Worm (Caenorhabditis elegans) whole organism, L3 larva: Measurements from ENCODE around the gene dmd-7.

Experiments used
- R02D3.7 ChIP-seq: fragments of 150-350 bp; optimal IDR thresholded peaks from 2 replicates; lab custom pipeline; 2014; ENCODE audit warnings: missing biosample characterization, missing genetic modification characterization
- ZK546.5 ChIP-seq: sonication (generic microtip); optimal IDR thresholded peaks from 2 replicates; lab custom pipeline; 2017; ENCODE audit warnings: missing biosample characterization, missing genetic modification characterization
- aly-2 ChIP-seq: fragments of 150-350 bp; optimal IDR thresholded peaks from 2 replicates; lab custom pipeline; 2014; ENCODE audit warnings: missing biosample characterization, missing genetic modification characterization
- ama-1 ChIP-seq: fragments of 150-350 bp; optimal IDR thresholded peaks from 2 replicates; lab custom pipeline; 2018
- ceh-16 ChIP-seq: sonication (generic microtip); optimal IDR thresholded peaks from 2 replicates; lab custom pipeline; 2017; ENCODE audit warnings: missing biosample characterization, missing genetic modification characterization
- ceh-28 ChIP-seq: fragments of 150-350 bp; optimal IDR thresholded peaks from 2 replicates; lab custom pipeline; 2014; ENCODE audit warnings: missing biosample characterization, missing genetic modification reagents, missing genetic modification characterization
- ceh-82 ChIP-seq: fragments of 150-350 bp; optimal IDR thresholded peaks from 2 replicates; lab custom pipeline; 2014; ENCODE audit warnings: missing biosample characterization, missing genetic modification characterization
- ceh-9 ChIP-seq: sonication (generic microtip); optimal IDR thresholded peaks from 2 replicates; lab custom pipeline; 2018; ENCODE audit warnings: missing biosample characterization, missing genetic modification characterization
- daf-12 ChIP-seq: fragments of 150-350 bp; optimal IDR thresholded peaks from 2 replicates; lab custom pipeline; 2014; ENCODE audit warnings: missing biosample characterization, missing genetic modification reagents, missing genetic modification characterization
- egl-27 ChIP-seq: sonication (generic microtip); optimal IDR thresholded peaks from 4 replicates; lab custom pipeline; 2017; ENCODE audit warnings: missing biosample characterization, missing genetic modification reagents, missing genetic modification characterization
- egl-5 ChIP-seq: fragments of 150-350 bp; optimal IDR thresholded peaks from 2 replicates; lab custom pipeline; 2017; ENCODE audit warnings: missing biosample characterization, missing genetic modification reagents, missing genetic modification characterization, inconsistent platforms
- elt-1 ChIP-seq: fragments of 150-350 bp; optimal IDR thresholded peaks from 2 replicates; lab custom pipeline; 2014; ENCODE audit warnings: missing biosample characterization, missing genetic modification characterization
- elt-2 ChIP-seq: sonication (generic microtip); optimal IDR thresholded peaks from 2 replicates; lab custom pipeline; 2016; ENCODE audit warnings: missing genetic modification reagents, mild to moderate bottlenecking, missing genetic modification characterization, missing compliant biosample characterization
- elt-3 ChIP-seq, 3 experiments: fragments of 150-350 bp in 1 of 3; sonication (generic microtip) in 2 of 3; optimal IDR thresholded peaks; 2 replicates in 2 of 3; 4 replicates in 1 of 3; lab custom pipeline; 2014 to 2017; ENCODE audit warnings: missing biosample characterization in 3 of 3, missing genetic modification characterization in 3 of 3
- eor-1 ChIP-seq, 2 experiments: fragments of 150-350 bp; optimal IDR thresholded peaks; 2 replicates each; lab custom pipeline; 2014 to 2018; ENCODE audit warnings: missing biosample characterization in 2 of 2, missing genetic modification characterization in 2 of 2
- fkh-10 ChIP-seq: sonication (generic microtip); optimal IDR thresholded peaks from 2 replicates; lab custom pipeline; 2017; ENCODE audit warnings: missing biosample characterization, missing genetic modification reagents, missing genetic modification characterization
- fkh-2 ChIP-seq: fragments of 150-350 bp; optimal IDR thresholded peaks from 2 replicates; lab custom pipeline; 2014; ENCODE audit warnings: missing biosample characterization, missing genetic modification reagents, missing genetic modification characterization
- fos-1 ChIP-seq: fragments of 150-350 bp; optimal IDR thresholded peaks from 2 replicates; lab custom pipeline; 2014; ENCODE audit warnings: missing biosample characterization, missing genetic modification characterization
- hmg-11 ChIP-seq: sonication (generic microtip); optimal IDR thresholded peaks from 2 replicates; lab custom pipeline; 2016; ENCODE audit warnings: missing genetic modification characterization, missing compliant biosample characterization
- jun-1 ChIP-seq: fragments of 150-350 bp; optimal IDR thresholded peaks from 2 replicates; lab custom pipeline; 2014; ENCODE audit warnings: missing biosample characterization, missing genetic modification reagents, missing genetic modification characterization
- lin-15B ChIP-seq: fragments of 150-350 bp; optimal IDR thresholded peaks from 2 replicates; lab custom pipeline; 2014; ENCODE audit warnings: missing biosample characterization, missing genetic modification characterization
- lin-39 ChIP-seq: fragments of 150-350 bp; optimal IDR thresholded peaks from 2 replicates; lab custom pipeline; 2018; ENCODE audit warnings: missing biosample characterization, missing genetic modification reagents, missing genetic modification characterization
- lsy-12 ChIP-seq: sonication (generic microtip); optimal IDR thresholded peaks from 2 replicates; lab custom pipeline; 2016; ENCODE audit warnings: mild to moderate bottlenecking, missing genetic modification characterization, missing compliant biosample characterization
- mdl-1 ChIP-seq: fragments of 150-350 bp; optimal IDR thresholded peaks from 2 replicates; lab custom pipeline; 2014; ENCODE audit warnings: missing biosample characterization, missing genetic modification characterization
- mml-1 ChIP-seq: fragments of 150-350 bp; sonication (generic microtip); optimal IDR thresholded peaks from 3 replicates; lab custom pipeline; 2014; ENCODE audit warnings: missing biosample characterization, missing genetic modification characterization
- nfya-1 ChIP-seq: sonication (generic microtip); optimal IDR thresholded peaks from 2 replicates; lab custom pipeline; 2017; ENCODE audit warnings: missing genetic modification characterization, mild to moderate bottlenecking, missing compliant biosample characterization, antibody characterized with exemption, moderate library complexity; ENCODE audit not compliant: insufficient read depth
- nhr-11 ChIP-seq: fragments of 150-350 bp; optimal IDR thresholded peaks from 2 replicates; lab custom pipeline; 2014; ENCODE audit warnings: missing biosample characterization, missing genetic modification characterization
- nhr-12 ChIP-seq: fragments of 150-350 bp; optimal IDR thresholded peaks from 2 replicates; lab custom pipeline; 2014; ENCODE audit warnings: missing biosample characterization, missing genetic modification characterization
- nhr-23 ChIP-seq: fragments of 150-350 bp; optimal IDR thresholded peaks from 2 replicates; lab custom pipeline; 2014; ENCODE audit warnings: missing biosample characterization, missing genetic modification reagents, missing genetic modification characterization
- nhr-237 ChIP-seq: fragments of 150-350 bp; optimal IDR thresholded peaks from 2 replicates; lab custom pipeline; 2014; ENCODE audit warnings: missing biosample characterization, missing genetic modification characterization
- nhr-25 ChIP-seq: sonication (generic microtip); optimal IDR thresholded peaks from 2 replicates; lab custom pipeline; 2017; ENCODE audit warnings: missing biosample characterization, missing genetic modification characterization
- nhr-28 ChIP-seq: fragments of 150-350 bp; optimal IDR thresholded peaks from 2 replicates; lab custom pipeline; 2014; ENCODE audit warnings: missing biosample characterization, missing genetic modification characterization
- nhr-43 ChIP-seq: sonication (generic microtip); optimal IDR thresholded peaks from 2 replicates; lab custom pipeline; 2016; ENCODE audit warnings: mild to moderate bottlenecking, missing genetic modification characterization, missing compliant biosample characterization; ENCODE audit not compliant: poor library complexity, severe bottlenecking
- nhr-67 ChIP-seq: fragments of 150-350 bp; optimal IDR thresholded peaks from 2 replicates; lab custom pipeline; 2014; ENCODE audit warnings: missing biosample characterization, missing genetic modification characterization
- nhr-76 ChIP-seq: fragments of 150-350 bp; sonication (generic microtip); optimal IDR thresholded peaks from 5 replicates; lab custom pipeline; 2014; ENCODE audit warnings: missing biosample characterization, missing genetic modification characterization
- nhr-77 ChIP-seq: fragments of 150-350 bp; optimal IDR thresholded peaks from 2 replicates; lab custom pipeline; 2014; ENCODE audit warnings: missing biosample characterization, missing genetic modification characterization
- pha-4 ChIP-seq: fragments of 150-350 bp; optimal IDR thresholded peaks from 2 replicates; lab custom pipeline; 2014; ENCODE audit warnings: missing biosample characterization, missing genetic modification reagents, missing genetic modification characterization
- pqm-1 ChIP-seq: fragments of 150-350 bp; optimal IDR thresholded peaks from 2 replicates; lab custom pipeline; 2017; ENCODE audit warnings: missing biosample characterization, missing genetic modification characterization, inconsistent platforms
- sea-2 ChIP-seq: fragments of 150-350 bp; sonication (generic microtip); optimal IDR thresholded peaks from 4 replicates; lab custom pipeline; 2014; ENCODE audit warnings: missing biosample characterization, missing genetic modification reagents, missing genetic modification characterization
- skn-1 ChIP-seq: fragments of 150-350 bp; optimal IDR thresholded peaks from 2 replicates; lab custom pipeline; 2014; ENCODE audit warnings: missing biosample characterization, missing genetic modification characterization
- snpc-4 ChIP-seq: fragments of 150-350 bp; optimal IDR thresholded peaks from 2 replicates; lab custom pipeline; 2014; ENCODE audit warnings: missing biosample characterization, missing genetic modification characterization
- tbx-2 ChIP-seq: sonication (generic microtip); optimal IDR thresholded peaks from 2 replicates; lab custom pipeline; 2016; ENCODE audit warnings: mild to moderate bottlenecking, missing genetic modification characterization, missing compliant biosample characterization
- unc-39 ChIP-seq: sonication (generic microtip); optimal IDR thresholded peaks from 4 replicates; lab custom pipeline; 2017; ENCODE audit warnings: missing biosample characterization, missing genetic modification characterization
- unc-62 ChIP-seq: fragments of 150-350 bp; sonication (generic microtip); optimal IDR thresholded peaks from 4 replicates; lab custom pipeline; 2014; ENCODE audit warnings: missing biosample characterization, missing genetic modification reagents, missing genetic modification characterization
- zag-1 ChIP-seq: fragments of 150-350 bp; optimal IDR thresholded peaks from 2 replicates; lab custom pipeline; 2014; ENCODE audit warnings: missing biosample characterization, missing genetic modification characterization
- ztf-11 ChIP-seq: fragments of 150-350 bp; optimal IDR thresholded peaks from 2 replicates; lab custom pipeline; 2014; ENCODE audit warnings: missing biosample characterization, missing genetic modification characterization
- ztf-4 ChIP-seq: fragments of 150-350 bp; optimal IDR thresholded peaks from 2 replicates; lab custom pipeline; 2014; ENCODE audit warnings: missing biosample characterization, missing genetic modification characterization

Gene dmd-7

DNA sequence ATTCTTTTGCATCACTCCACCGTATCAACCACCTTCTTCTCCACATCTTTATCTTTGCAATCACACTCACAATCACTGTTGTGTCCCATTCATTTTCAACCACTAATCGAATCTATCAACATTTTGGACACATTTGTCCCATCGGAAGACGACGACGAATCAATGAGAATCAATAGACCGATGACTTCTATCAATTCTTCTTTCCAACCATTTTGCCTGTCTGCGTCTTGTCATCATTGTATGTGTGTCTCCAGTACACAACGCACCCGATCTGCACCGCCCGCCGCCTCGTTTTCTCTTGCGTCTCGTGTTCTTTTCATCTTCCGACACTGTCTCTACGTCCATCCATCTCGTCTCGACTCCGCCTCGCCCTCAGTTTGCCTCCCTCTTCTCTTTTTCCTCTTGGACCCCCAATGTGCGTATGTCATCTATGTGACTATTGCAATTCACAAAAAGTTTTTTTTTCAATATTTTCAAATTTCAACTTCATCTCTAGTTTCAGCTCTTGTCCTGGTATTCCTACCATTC is at the start of gene dmd-7:
TSS of gene dmd-7 (plus strand) at position 478 of the 528 bp plus-strand sequence.
- peak; percentile 78 for TF ChIP-seq unc-62
- TF ChIP-seq ZK546.5: no peak
- TF ChIP-seq nhr-23 (tag; lab: Kevin White, UChicago): peak; percentile 96
- peak; percentile 89 for TF ChIP-seq tbx-2 (tag; lab: Kevin White, UChicago)
- TF ChIP-seq unc-39 (tag; lab: Kevin White, UChicago): no peak
- no peak for TF ChIP-seq mml-1 (tag; lab: Kevin White, UChicago)
- peak; percentile 76 for TF ChIP-seq jun-1 (tag; lab: Kevin White, UChicago)
- no peak for TF ChIP-seq eor-1 (tag; optimal IDR thresholded peaks at IDR 0.05; lab: Kevin White, UChicago)
- TF ChIP-seq nhr-67 (tag; lab: Kevin White, UChicago): no peak
- no peak for TF ChIP-seq nhr-237 (tag; lab: Kevin White, UChicago)
- TF ChIP-seq mdl-1: peak; percentile 76
- peak; percentile 67 for TF ChIP-seq hmg-11 (tag; lab: Kevin White, UChicago)
- TF ChIP-seq ceh-82 (tag; lab: Kevin White, UChicago): peak; percentile 70
- peak; percentile 62 for TF ChIP-seq elt-2
- no peak for TF ChIP-seq fkh-10 (GFP tag; lab: Kevin White, UChicago)
- peak; percentile 6 for TF ChIP-seq egl-5
- peak; percentile 88 for TF ChIP-seq lin-39 (tag; lab: Kevin White, UChicago)
- TF ChIP-seq nhr-28 (tag; lab: Kevin White, UChicago): peak; percentile 23
- no peak for TF ChIP-seq ceh-9 (tag; lab: Kevin White, UChicago)
- peak; percentile 21 for TF ChIP-seq snpc-4 (tag; lab: Kevin White, UChicago)
- peak; percentile 81 for TF ChIP-seq ceh-28 (tag; lab: Kevin White, UChicago)
- peak; percentile 86 for TF ChIP-seq pqm-1 (tag; lab: Kevin White, UChicago)
- peak; percentile 44 for TF ChIP-seq elt-1 (tag; lab: Kevin White, UChicago)
- no peak for TF ChIP-seq zag-1
- peak; percentile 85 for TF ChIP-seq egl-27 (tag; lab: Kevin White, UChicago)
- no peak for TF ChIP-seq fos-1
- peak; percentile 48 for TF ChIP-seq nhr-11
- peak; percentile 34 for TF ChIP-seq skn-1 (tag; lab: Kevin White, UChicago)
- TF ChIP-seq sea-2 (GFP tag; lab: Kevin White, UChicago): peak; percentile 51
- TF ChIP-seq lsy-12: peak; percentile 79
- TF ChIP-seq ztf-4 (tag; lab: Kevin White, UChicago): peak; percentile 53
- TF ChIP-seq pha-4 (tag; lab: Kevin White, UChicago): peak; percentile 96
- TF ChIP-seq nhr-12 (tag; lab: Kevin White, UChicago): no peak
- TF ChIP-seq ceh-16 (tag; lab: Kevin White, UChicago): no peak
- TF ChIP-seq daf-12 (tag; lab: Kevin White, UChicago): no peak
- TF ChIP-seq nhr-43 (tag; lab: Kevin White, UChicago): peak; percentile 98
- peak; percentile 96 for TF ChIP-seq nhr-25 (tag; lab: Kevin White, UChicago)
- TF ChIP-seq nhr-77 (tag; lab: Kevin White, UChicago): no peak
- no peak for TF ChIP-seq aly-2
- no peak for TF ChIP-seq nhr-76 (tag; lab: Kevin White, UChicago)
- peak; percentile 60 to 90 (median 85) for TF ChIP-seq elt-3 (tag; optimal IDR thresholded peaks at IDR 0.05; lab: Kevin White, UChicago)
- TF ChIP-seq ztf-11 (tag; lab: Kevin White, UChicago): no peak
- no peak for TF ChIP-seq fkh-2 (tag; lab: Kevin White, UChicago)
- no peak for TF ChIP-seq ama-1 (lab: Kevin White, UChicago)
- peak; percentile 84 for TF ChIP-seq nfya-1 (tag; lab: Kevin White, UChicago)
- peak; percentile 21 for TF ChIP-seq lin-15B (tag; lab: Kevin White, UChicago)
- peak; percentile 76 for TF ChIP-seq R02D3.7
